Fruit fly (Drosophila melanogaster): Measurements from ENCODE around the gene CG17147.
A peak's percentile ranks its signal among the peaks of the same experiment; 100 is the strongest.

Gene CG17147

DNA sequence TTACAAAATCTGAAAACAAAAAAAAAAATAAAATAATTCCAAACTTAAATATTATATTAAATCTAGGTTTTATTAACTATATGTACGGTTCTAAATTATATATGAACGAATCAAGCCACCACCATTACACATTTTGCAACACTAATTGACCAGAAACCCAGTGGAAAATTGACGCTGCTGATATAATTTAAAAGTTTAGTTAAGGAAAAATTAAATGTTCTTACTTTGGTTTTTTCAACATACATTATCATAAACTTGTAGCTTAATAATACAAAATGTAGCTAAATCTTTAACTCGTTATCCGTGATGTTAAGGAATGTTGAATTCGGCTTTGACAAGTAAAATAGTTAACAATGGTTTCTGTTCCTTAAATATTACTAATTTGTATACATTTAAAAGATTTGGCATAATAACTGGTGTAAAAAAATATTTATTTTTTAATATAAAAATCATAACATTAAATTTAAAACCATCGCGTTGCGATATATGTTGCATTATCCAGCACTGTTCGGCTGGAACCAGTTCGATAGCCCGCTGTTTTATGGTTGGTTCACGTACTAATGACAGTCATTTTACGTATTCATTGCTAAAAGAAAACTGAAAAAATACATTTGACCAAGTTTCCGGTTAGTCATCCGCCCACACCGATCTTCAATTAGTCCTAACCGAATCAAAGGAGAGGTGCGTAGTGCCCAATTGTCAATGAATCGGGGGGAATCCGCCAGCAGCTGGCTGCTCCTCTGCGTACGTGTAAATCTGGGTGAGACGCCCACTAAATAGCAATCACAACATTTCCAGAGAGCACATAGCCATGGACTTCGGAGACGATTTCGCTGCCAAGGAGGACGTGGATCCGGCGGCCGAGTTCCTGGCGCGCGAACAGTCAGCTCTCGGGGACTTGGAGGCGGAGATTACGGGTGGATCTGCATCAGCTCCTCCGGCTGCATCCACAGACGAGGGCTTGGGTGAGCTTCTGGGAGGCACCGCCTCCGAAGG lies 18.6 kb downstream of the CG17147 start (continued):
- TF ChIP-seq hkb (optimal IDR thresholded peaks at IDR 0.05): no peak
- TF ChIP-seq hkb (GFP tag; IDR thresholded peaks at IDR 0.05): peak; percentile 62
- TF ChIP-seq CG32532 (GFP tag; IDR thresholded peaks at IDR 0.05): peak; percentile 46
- peak; percentile 8 for TF ChIP-seq CG10654 (GFP tag; optimal IDR thresholded peaks at IDR 0.05)
- peak; percentile 59; the same call in 1 of the 3 replicates for TF ChIP-seq HLH4C (GFP tag; IDR thresholded peaks at IDR 0.05; ENCODE audit: partially characterized antibody)
- no peak for TF ChIP-seq CG18011 (GFP tag; optimal IDR thresholded peaks at IDR 0.05)
- TF ChIP-seq Adf1 (GFP tag; IDR thresholded peaks at IDR 0.05): no peak; the same call in 1 of the 2 replicates
- peak; percentile 66 for TF ChIP-seq Sox100B (GFP tag; optimal IDR thresholded peaks at IDR 0.05)
- no peak for TF ChIP-seq CG33213 (GFP tag; optimal IDR thresholded peaks at IDR 0.05)
- TF ChIP-seq amos (GFP tag; IDR thresholded peaks at IDR 0.05; ENCODE audit: partially characterized antibody): peak; percentile 78
- no peak for TF ChIP-seq sc (optimal IDR thresholded peaks at IDR 0.05)
- peak; percentile 34 for TF ChIP-seq sc (GFP tag; optimal IDR thresholded peaks at IDR 0.05)
- no peak for TF ChIP-seq repo (GFP tag; optimal IDR thresholded peaks at IDR 0.05)
- TF ChIP-seq corto (GFP tag; optimal IDR thresholded peaks at IDR 0.05): peak; percentile 48
- peak; percentile 39 for TF ChIP-seq CG33557 (GFP tag; optimal IDR thresholded peaks at IDR 0.05)
- peak; percentile 53 for TF ChIP-seq CG15601 (tag; optimal IDR thresholded peaks at IDR 0.05)
- TF ChIP-seq C15 (GFP tag; IDR thresholded peaks at IDR 0.05): no peak
- TF ChIP-seq CG1602 (GFP tag; optimal IDR thresholded peaks at IDR 0.05): peak; percentile 39
- TF ChIP-seq CG9817 (tag; optimal IDR thresholded peaks at IDR 0.05): peak; percentile 50
- TF ChIP-seq CG12236 (GFP tag; optimal IDR thresholded peaks at IDR 0.05): no peak
- peak; percentile 45; the same call in 1 of the 3 replicates for TF ChIP-seq CG6791 (GFP tag; IDR thresholded peaks at IDR 0.05; ENCODE audit: partially characterized antibody)
- no peak for TF ChIP-seq CkIIα-i1 (GFP tag; IDR thresholded peaks at IDR 0.05)
- peak; percentile 63 for TF ChIP-seq inv (GFP tag; IDR thresholded peaks at IDR 0.05; ENCODE audit: partially characterized antibody)
- TF ChIP-seq maf-S (GFP tag; optimal IDR thresholded peaks at IDR 0.05): no peak
- no peak for TF ChIP-seq bab2 (GFP tag; optimal IDR thresholded peaks at IDR 0.05)
- no peak for TF ChIP-seq cg (GFP tag; optimal IDR thresholded peaks at IDR 0.05)
- peak; percentile 64 for TF ChIP-seq CG2120 (GFP tag; optimal IDR thresholded peaks at IDR 0.05)
- TF ChIP-seq shn (GFP tag; optimal IDR thresholded peaks at IDR 0.05): no peak
- peak; percentile 19 for TF ChIP-seq Sry-δ (GFP tag; optimal IDR thresholded peaks at IDR 0.05)
- peak; percentile 32; the same call in 1 of the 2 replicates for TF ChIP-seq ttk (GFP tag; IDR thresholded peaks at IDR 0.05)
- TF ChIP-seq CoRest (tag; optimal IDR thresholded peaks at IDR 0.05): peak; percentile 79
- peak; percentile 78 for TF ChIP-seq CG13775 (GFP tag; optimal IDR thresholded peaks at IDR 0.05)
- 0 out of 2 replicates have a peak, but pooled peaks have one; percentile 10 for TF ChIP-seq onecut (GFP tag; IDR thresholded peaks at IDR 0.05)
- no peak for TF ChIP-seq CG8359 (GFP tag; optimal IDR thresholded peaks at IDR 0.05; ENCODE audit: borderline replicate concordance)
- TF ChIP-seq Hr39 (optimal IDR thresholded peaks at IDR 0.05): no peak
- TF ChIP-seq Kr (GFP tag; optimal IDR thresholded peaks at IDR 0.05): no peak
- peak; percentile 60 for TF ChIP-seq CG34224 (GFP tag; IDR thresholded peaks at IDR 0.05; ENCODE audit: partially characterized antibody)
- TF ChIP-seq bowl (GFP tag; IDR thresholded peaks at IDR 0.05): no peak
- TF ChIP-seq scrt (GFP tag; optimal IDR thresholded peaks at IDR 0.05): peak; percentile 3
- peak; percentile 74 for TF ChIP-seq Med (GFP tag)
- TF ChIP-seq CG17912 (GFP tag; optimal IDR thresholded peaks at IDR 0.05): peak; percentile 61
- peak; percentile 53 for TF ChIP-seq H2.0 (GFP tag; IDR thresholded peaks at IDR 0.05)
- peak; percentile 10 for TF ChIP-seq trem (tag; optimal IDR thresholded peaks at IDR 0.05)
- TF ChIP-seq Nf-YC (tag; optimal IDR thresholded peaks at IDR 0.05): peak; percentile 58
- TF ChIP-seq Taf1 (GFP tag; IDR thresholded peaks at IDR 0.05): no peak
- peak; percentile 97 for TF ChIP-seq CG9437 (GFP tag; optimal IDR thresholded peaks at IDR 0.05)
- TF ChIP-seq CG1792 (GFP tag; optimal IDR thresholded peaks at IDR 0.05): no peak
- no peak for TF ChIP-seq Six4 (GFP tag; optimal IDR thresholded peaks at IDR 0.05)
- no peak; the same call in 1 of the 2 replicates for TF ChIP-seq danr (GFP tag; IDR thresholded peaks at IDR 0.05)

All from whole organism, embryonic.